Worm (Caenorhabditis elegans): ENCODE measurements around the gene C50E3.9.

DNA sequence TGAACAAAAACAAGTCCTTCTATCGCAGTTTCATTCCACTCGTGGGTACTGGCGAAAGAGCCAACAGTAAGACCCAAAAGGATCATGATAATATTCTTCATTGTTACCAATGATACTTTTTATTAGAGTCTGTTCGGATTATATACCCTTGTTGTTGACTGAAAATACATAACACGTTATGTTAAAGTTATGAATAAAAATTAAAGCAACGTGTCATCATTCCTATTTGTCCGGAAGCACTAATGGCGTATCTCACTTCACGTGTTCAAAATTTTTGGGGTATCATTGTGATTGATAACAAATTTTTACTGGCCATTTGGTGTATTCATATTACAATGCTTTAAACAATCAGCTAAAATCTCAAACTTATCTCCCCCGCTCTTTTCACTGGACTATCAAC is 1.4 kb upstream of the C50E3.9 start, which contains the start of gene scl-26:
- TF ChIP-seq him-1 (tag; optimal IDR thresholded peaks at IDR 0.05) (no peak), dao-5 (tag; optimal IDR thresholded peaks at IDR 0.05) (no peak), W03F9.2 (tag; optimal IDR thresholded peaks at IDR 0.05) (no peak)

All from whole organism, L4/young adult.